Worm (Caenorhabditis elegans): ENCODE measurements around the gene F54E4.2.

F54E4.2 gene

DNA sequence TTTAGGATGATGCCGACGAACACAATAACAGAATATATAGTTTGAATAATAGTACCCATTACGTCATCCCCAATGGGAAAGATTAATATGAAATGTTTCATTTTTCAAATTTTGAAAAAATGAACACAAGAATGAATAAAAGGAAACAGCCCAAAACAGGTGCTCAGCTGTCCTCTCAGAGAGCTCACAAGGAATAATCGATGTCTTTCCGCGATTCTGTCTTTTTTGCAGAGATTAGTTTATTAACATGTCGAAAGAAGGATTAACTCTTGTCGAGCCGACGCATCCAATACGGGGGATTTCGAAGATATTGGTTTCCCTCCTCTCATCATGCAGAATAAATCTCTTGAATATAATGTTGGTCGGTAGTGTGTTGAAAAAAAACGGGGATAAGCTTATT, at the start of gene F54E4.2:
F54E4.2 (minus strand) TSS at position 101 of the 400 bp plus-strand sequence.
- TF ChIP-seq fos-1 (tag; optimal IDR thresholded peaks at IDR 0.05) (no peak), gmeb-1 (tag; optimal IDR thresholded peaks at IDR 0.05) (no peak), nhr-21 (tag; optimal IDR thresholded peaks at IDR 0.05) (no peak), peb-1 (tag; optimal IDR thresholded peaks at IDR 0.05) (no peak)

DNA sequence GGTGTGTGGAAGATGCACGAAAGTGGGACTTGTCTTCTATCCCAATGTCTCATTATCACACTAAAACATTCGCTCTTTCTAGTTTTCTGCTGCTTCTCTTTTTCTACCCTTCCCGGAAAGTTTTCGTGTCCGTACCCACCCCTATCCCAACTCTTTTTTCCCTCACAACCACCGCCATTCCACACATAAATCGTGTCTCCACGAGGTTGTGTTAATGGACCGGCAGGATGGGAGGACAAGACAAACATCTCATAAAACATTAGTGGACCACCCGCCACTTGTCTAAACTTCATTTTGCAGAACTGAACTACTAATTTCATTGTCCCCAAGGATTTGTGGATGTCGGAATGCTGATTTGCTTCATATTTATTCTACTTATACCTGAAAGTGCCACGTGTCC, 45.3 kb upstream of the F54E4.2 start, which contains the start of gene slt-1:
slt-1 (plus strand) TSS at position 301 of the 400 bp plus-strand sequence.
- no peak for TF ChIP-seq dmd-4 (tag; optimal IDR thresholded peaks at IDR 0.05)
- peak; percentile 19 for TF ChIP-seq F13H6.1 (tag; optimal IDR thresholded peaks at IDR 0.05)
- no peak for TF ChIP-seq mbf-1 (tag; optimal IDR thresholded peaks at IDR 0.05)
- no peak for TF ChIP-seq zag-1 (tag; optimal IDR thresholded peaks at IDR 0.05)
- TF ChIP-seq nhr-129 (tag; optimal IDR thresholded peaks at IDR 0.05): peak; percentile 17

DNA sequence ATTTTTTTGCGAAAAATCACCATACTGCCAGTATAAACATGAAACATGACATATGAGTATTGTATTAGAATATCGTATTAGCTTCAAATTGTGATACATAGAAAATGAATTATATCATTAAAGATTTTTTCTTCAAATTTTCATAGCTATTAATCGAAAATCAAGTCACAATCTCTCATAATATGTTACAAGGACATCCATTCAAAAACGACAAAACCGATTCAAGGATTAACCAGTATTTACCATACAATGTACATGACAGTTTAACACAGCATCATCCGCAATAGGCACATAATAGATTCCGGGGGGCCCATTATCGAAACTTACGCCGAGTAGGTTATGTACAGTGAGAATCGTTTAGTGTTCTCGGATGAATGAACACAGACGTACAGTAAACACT, 42.6 kb upstream of the F54E4.2 start:
- TF ChIP-seq gmeb-1 (tag; optimal IDR thresholded peaks at IDR 0.05) (no peak), nhr-10 (tag; optimal IDR thresholded peaks at IDR 0.05) (no peak), nhr-237 (tag; optimal IDR thresholded peaks at IDR 0.05) (no peak), mab-5 (tag; optimal IDR thresholded peaks at IDR 0.05) (no peak), crh-2 (tag; optimal IDR thresholded peaks at IDR 0.05) (no peak), snpc-4 (tag; optimal IDR thresholded peaks at IDR 0.05) (no peak), unc-55 (GFP tag; optimal IDR thresholded peaks at IDR 0.05) (no peak), egl-27 (tag; optimal IDR thresholded peaks at IDR 0.05) (no peak), ZK546.5 (tag; optimal IDR thresholded peaks at IDR 0.05) (no peak), dmd-4 (tag; optimal IDR thresholded peaks at IDR 0.05) (no peak), unc-39 (tag; optimal IDR thresholded peaks at IDR 0.05) (no peak), sem-4 (tag; optimal IDR thresholded peaks at IDR 0.05) (no peak), nhr-129 (tag; optimal IDR thresholded peaks at IDR 0.05) (no peak), unc-62 (GFP tag; optimal IDR thresholded peaks at IDR 0.05) (no peak), F13H6.1 (tag; optimal IDR thresholded peaks at IDR 0.05) (no peak), peb-1 (tag; optimal IDR thresholded peaks at IDR 0.05) (no peak)

DNA sequence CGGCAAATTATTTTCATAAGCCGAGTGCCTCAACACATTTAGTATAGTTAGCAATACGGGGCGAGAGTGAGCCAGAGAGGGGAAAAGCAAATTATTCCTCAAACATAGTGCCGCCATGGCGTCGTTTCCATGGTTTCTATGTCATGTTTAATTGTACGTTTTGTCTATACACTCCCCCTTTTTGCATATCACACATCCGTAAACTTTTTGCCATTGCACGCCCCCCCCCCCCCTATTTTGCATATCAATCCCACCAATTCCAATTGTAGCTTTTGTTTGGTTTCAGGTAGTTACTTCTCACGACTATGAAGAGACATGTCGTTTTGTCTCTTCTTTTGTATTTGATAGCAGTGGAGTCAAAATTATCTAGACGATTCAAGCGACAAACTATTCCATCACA, 35.3 kb upstream of the F54E4.2 start, which contains the start of gene C26G2.2:
C26G2.2 (plus strand) TSS at position 301 of the 400 bp plus-strand sequence.
- TF ChIP-seq lin-11 (tag; optimal IDR thresholded peaks at IDR 0.05) (no peak), C34F6.9 (tag; optimal IDR thresholded peaks at IDR 0.05) (no peak), unc-62 (GFP tag; optimal IDR thresholded peaks at IDR 0.05) (no peak), F13H6.1 (tag; optimal IDR thresholded peaks at IDR 0.05) (no peak), lin-39 (tag; optimal IDR thresholded peaks at IDR 0.05) (no peak), nhr-25 (tag; optimal IDR thresholded peaks at IDR 0.05) (no peak), peb-1 (tag; optimal IDR thresholded peaks at IDR 0.05) (no peak), unc-55 (GFP tag; optimal IDR thresholded peaks at IDR 0.05) (no peak), nhr-129 (tag; optimal IDR thresholded peaks at IDR 0.05) (no peak), R02D3.7 (tag; optimal IDR thresholded peaks at IDR 0.05) (no peak), fos-1 (tag; optimal IDR thresholded peaks at IDR 0.05) (no peak), lin-13 (GFP tag; optimal IDR thresholded peaks at IDR 0.05) (no peak)

DNA sequence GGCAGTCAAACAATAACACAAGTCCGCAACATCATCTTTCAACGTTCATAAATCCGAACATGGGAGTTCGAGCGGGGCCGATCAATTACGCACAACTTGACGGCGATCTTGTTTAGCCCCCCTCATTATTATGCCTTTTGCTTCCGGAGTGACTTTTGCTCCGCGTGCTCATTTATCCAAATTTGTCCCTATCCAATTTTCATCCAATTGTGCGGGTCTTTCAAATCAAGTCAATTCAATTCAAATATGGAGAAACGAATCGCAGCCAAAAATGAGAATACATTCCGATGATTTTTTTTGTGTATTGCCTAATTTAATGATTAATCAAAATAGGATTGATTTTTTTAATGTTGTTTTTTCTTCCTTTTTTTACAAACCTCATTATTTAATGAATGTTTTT, 33.7 kb upstream of the F54E4.2 start:
- TF ChIP-seq Y55F3AM.14 (GFP tag; optimal IDR thresholded peaks at IDR 0.05) (no peak), mbf-1 (tag; optimal IDR thresholded peaks at IDR 0.05) (no peak), ama-1 (optimal IDR thresholded peaks at IDR 0.05) (no peak), nhr-6 (tag; optimal IDR thresholded peaks at IDR 0.05) (no peak), elt-3 (tag; optimal IDR thresholded peaks at IDR 0.05) (no peak)

DNA sequence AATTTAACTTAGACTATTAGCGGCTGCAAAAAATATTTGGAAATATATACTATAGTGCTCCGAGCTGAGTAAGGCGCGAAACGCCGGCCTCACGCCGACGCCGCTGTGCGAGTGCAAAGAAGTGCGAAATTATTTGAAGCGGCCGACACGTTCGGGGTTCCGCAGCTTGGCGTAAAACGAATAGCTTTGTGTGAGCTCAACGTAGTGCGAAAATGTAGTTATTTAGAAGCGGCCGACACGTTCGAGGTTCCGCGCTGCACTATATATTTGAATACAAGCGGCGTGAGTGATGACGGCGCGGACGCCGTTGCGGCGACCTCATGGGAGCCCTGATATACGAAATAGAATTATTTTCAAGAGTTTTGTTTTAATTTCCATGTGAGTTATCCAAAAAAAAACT, 33.2 kb upstream of the F54E4.2 start:
- no peak for TF ChIP-seq nhr-6 (tag; optimal IDR thresholded peaks at IDR 0.05)
- TF ChIP-seq alr-1 (tag; optimal IDR thresholded peaks at IDR 0.05): no peak
- TF ChIP-seq blmp-1 (tag; optimal IDR thresholded peaks at IDR 0.05; ENCODE audit: insufficient read depth): no peak
- no peak for TF ChIP-seq ceh-16 (tag; optimal IDR thresholded peaks at IDR 0.05)
- no peak for TF ChIP-seq nhr-25 (tag; optimal IDR thresholded peaks at IDR 0.05)
- TF ChIP-seq elt-3 (tag; optimal IDR thresholded peaks at IDR 0.05): no peak
- TF ChIP-seq mdl-1 (tag; optimal IDR thresholded peaks at IDR 0.05): no peak
- TF ChIP-seq nhr-10 (tag; optimal IDR thresholded peaks at IDR 0.05): no peak
- TF ChIP-seq unc-39 (tag; optimal IDR thresholded peaks at IDR 0.05): no peak
- no peak for TF ChIP-seq ztf-11 (tag; optimal IDR thresholded peaks at IDR 0.05)
- no peak for TF ChIP-seq elt-1 (tag; optimal IDR thresholded peaks at IDR 0.05)
- no peak for TF ChIP-seq aly-2 (tag; optimal IDR thresholded peaks at IDR 0.05)
- TF ChIP-seq gmeb-1 (tag; optimal IDR thresholded peaks at IDR 0.05): no peak
- no peak for TF ChIP-seq C34F6.9 (tag; optimal IDR thresholded peaks at IDR 0.05)

Measured in whole organism, L2 larva.